Worm (Caenorhabditis elegans) whole organism, mixed stage, embryonic: ENCODE data around the gene wrt-1.

Experiments
- M03D4.4 ChIP-seq: sonication (generic microtip); optimal IDR thresholded peaks from 2 replicates; lab custom pipeline; 2017; ENCODE audit warnings: mild to moderate bottlenecking, missing genetic modification characterization, missing compliant biosample characterization
- bed-3 ChIP-seq: fragments of 200-800 bp; sonication (Bioruptor generic); optimal IDR thresholded peaks from 3 replicates; lab custom pipeline; 2018; ENCODE audit warnings: mild to moderate bottlenecking, missing genetic modification characterization, moderate library complexity, missing compliant biosample characterization
- ceh-43 ChIP-seq: fragments of 200-800 bp; sonication (Bioruptor generic); optimal IDR thresholded peaks from 2 replicates; lab custom pipeline; 2018; ENCODE audit warnings: mild to moderate bottlenecking, missing genetic modification characterization, moderate library complexity, missing compliant biosample characterization
- ceh-83 ChIP-seq: fragments of 200-800 bp; sonication (Bioruptor generic); optimal IDR thresholded peaks from 2 replicates; lab custom pipeline; 2018; ENCODE audit warnings: mild to moderate bottlenecking, missing genetic modification characterization, missing compliant biosample characterization
- ces-1 ChIP-seq: fragments of 150-350 bp; optimal IDR thresholded peaks from 2 replicates; lab custom pipeline; 2014; ENCODE audit warnings: missing biosample characterization, missing genetic modification reagents, missing genetic modification characterization
- drap-1 ChIP-seq: fragments of 200-800 bp; sonication (Bioruptor generic); optimal IDR thresholded peaks from 3 replicates; lab custom pipeline; 2018; ENCODE audit warnings: mild to moderate bottlenecking, missing genetic modification characterization, missing compliant biosample characterization
- elt-1 ChIP-seq: sonication (generic microtip); optimal IDR thresholded peaks from 2 replicates; lab custom pipeline; 2017; ENCODE audit warnings: missing genetic modification characterization, mild to moderate bottlenecking, missing compliant biosample characterization, antibody characterized with exemption, moderate library complexity, borderline replicate concordance; ENCODE audit not compliant: insufficient read depth
- ham-2 ChIP-seq: fragments of 200-800 bp; sonication (Bioruptor generic); optimal IDR thresholded peaks from 2 replicates; lab custom pipeline; 2018; ENCODE audit warnings: mild to moderate bottlenecking, missing genetic modification characterization, missing compliant biosample characterization
- hlh-1 ChIP-seq: fragments of 150-350 bp; optimal IDR thresholded peaks from 2 replicates; lab custom pipeline; 2014; ENCODE audit warnings: missing biosample characterization, missing genetic modification reagents, missing genetic modification characterization
- lin-13 ChIP-seq: fragments of 150-350 bp; optimal IDR thresholded peaks from 2 replicates; lab custom pipeline; 2014; ENCODE audit warnings: missing biosample characterization, missing genetic modification characterization
- lsy-2 ChIP-seq: fragments of 150-350 bp; optimal IDR thresholded peaks from 2 replicates; lab custom pipeline; 2014; ENCODE audit warnings: missing biosample characterization, missing genetic modification characterization
- mab-5 ChIP-seq: fragments of 150-350 bp; optimal IDR thresholded peaks from 2 replicates; lab custom pipeline; 2014; ENCODE audit warnings: missing biosample characterization, missing genetic modification characterization
- mls-2 ChIP-seq: sonication (generic microtip); optimal IDR thresholded peaks from 2 replicates; lab custom pipeline; 2016; ENCODE audit warnings: mild to moderate bottlenecking, missing genetic modification characterization, moderate library complexity, missing compliant biosample characterization
- nhr-2 ChIP-seq: fragments of 150-350 bp; optimal IDR thresholded peaks from 2 replicates; lab custom pipeline; 2014; ENCODE audit warnings: missing biosample characterization, missing genetic modification characterization
- nhr-237 ChIP-seq: fragments of 150-350 bp; optimal IDR thresholded peaks from 2 replicates; lab custom pipeline; 2014; ENCODE audit warnings: missing biosample characterization, missing genetic modification characterization
- nhr-28 ChIP-seq: fragments of 150-350 bp; optimal IDR thresholded peaks from 2 replicates; lab custom pipeline; 2014; ENCODE audit warnings: missing biosample characterization, missing genetic modification characterization
- nhr-76 ChIP-seq: sonication (generic microtip); optimal IDR thresholded peaks from 2 replicates; lab custom pipeline; 2017; ENCODE audit warnings: missing biosample characterization, missing genetic modification characterization
- pha-4 ChIP-seq: fragments of 150-350 bp; optimal IDR thresholded peaks from 2 replicates; lab custom pipeline; 2018; ENCODE audit warnings: missing biosample characterization, missing genetic modification reagents, missing genetic modification characterization
- snpc-4 ChIP-seq: fragments of 150-350 bp; optimal IDR thresholded peaks from 2 replicates; lab custom pipeline; 2014; ENCODE audit warnings: missing biosample characterization, missing genetic modification characterization
- sptf-1 ChIP-seq: sonication (generic microtip); optimal IDR thresholded peaks from 2 replicates; lab custom pipeline; 2017; ENCODE audit warnings: mild to moderate bottlenecking, missing genetic modification characterization, moderate library complexity, missing compliant biosample characterization
- tbx-8 ChIP-seq: fragments of 200-800 bp; sonication (Bioruptor generic); optimal IDR thresholded peaks from 2 replicates; lab custom pipeline; 2018; ENCODE audit warnings: mild to moderate bottlenecking, missing genetic modification characterization, moderate library complexity, missing compliant biosample characterization
- unc-39 ChIP-seq: fragments of 150-350 bp; optimal IDR thresholded peaks from 2 replicates; lab custom pipeline; 2014; ENCODE audit warnings: missing biosample characterization, missing genetic modification characterization
- unc-62 ChIP-seq: fragments of 150-350 bp; optimal IDR thresholded peaks from 2 replicates; lab custom pipeline; 2014; ENCODE audit warnings: missing biosample characterization, missing genetic modification reagents, missing genetic modification characterization
- zip-8 ChIP-seq: fragments of 150-350 bp; optimal IDR thresholded peaks from 2 replicates; lab custom pipeline; 2014; ENCODE audit warnings: missing biosample characterization, missing genetic modification characterization
- ztf-11 ChIP-seq: fragments of 150-350 bp; optimal IDR thresholded peaks from 2 replicates; lab custom pipeline; 2014; ENCODE audit warnings: missing biosample characterization, missing genetic modification characterization

The wrt-1 gene

DNA sequence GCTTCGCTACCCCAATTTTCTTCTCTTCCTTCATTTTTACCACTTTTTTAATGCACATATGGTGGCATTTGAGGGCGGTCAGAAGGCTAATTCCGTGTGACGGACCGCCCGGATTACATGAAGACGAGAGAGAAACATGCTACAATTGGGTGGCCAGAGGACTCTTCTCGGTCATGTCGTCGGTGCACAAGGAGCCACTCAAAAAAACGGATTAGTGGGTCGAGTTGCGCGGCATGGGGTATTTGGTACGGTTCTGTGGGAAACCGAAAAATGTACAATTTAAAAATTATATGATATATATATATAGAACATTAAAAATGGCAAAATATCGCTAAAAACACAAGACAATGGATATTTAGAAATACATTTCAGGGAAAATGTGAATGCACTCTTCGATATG, 40.0 kb downstream of the wrt-1 start:
- TF ChIP-seq drap-1 (GFP tag; lab: Kevin White, UChicago) (no peak), nhr-2 (tag; lab: Kevin White, UChicago) (peak; percentile 87)

DNA sequence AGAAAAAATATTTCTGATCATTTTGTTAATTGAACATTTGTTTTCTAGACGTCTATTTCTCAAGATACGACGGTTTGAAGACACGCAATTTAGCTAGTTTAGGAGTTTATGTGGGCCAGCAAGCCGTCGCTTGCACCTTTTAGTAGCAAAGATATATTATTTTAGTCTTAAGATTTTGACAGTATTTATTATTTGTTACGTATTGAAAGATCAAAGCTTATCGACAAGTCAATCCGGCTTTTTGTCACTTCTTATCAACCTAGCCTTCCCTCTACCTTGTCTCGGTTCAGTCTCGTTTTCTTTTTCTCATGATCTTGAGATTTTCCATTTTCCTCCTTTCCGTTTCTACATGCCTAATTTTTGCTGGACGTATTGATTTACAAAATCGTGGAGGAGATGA, 43.3 kb downstream of the wrt-1 start, which contains the start of gene F35D2.2:
Gene F35D2.2, plus strand, starts transcription at position 301 of the 400 bp plus-strand sequence.
- TF ChIP-seq M03D4.4 (no peak), unc-62 (no peak), snpc-4 (no peak), tbx-8 (GFP tag; lab: Kevin White, UChicago) (no peak), elt-1 (tag; lab: Kevin White, UChicago) (no peak), mab-5 (tag; lab: Kevin White, UChicago) (no peak), ztf-11 (tag; lab: Kevin White, UChicago) (no peak), ceh-43 (GFP tag; lab: Kevin White, UChicago) (no peak), zip-8 (tag; lab: Kevin White, UChicago) (no peak), bed-3 (no peak)

- TF ChIP-seq mls-2 (tag; lab: Kevin White, UChicago) (no peak), snpc-4 (no peak), ceh-43 (GFP tag; lab: Kevin White, UChicago) (no peak), sptf-1 (no peak), ces-1 (no peak), lsy-2 (tag; lab: Kevin White, UChicago) (no peak), ham-2 (GFP tag; lab: Kevin White, UChicago) (no peak), nhr-237 (tag; lab: Kevin White, UChicago) (no peak), elt-1 (tag; lab: Kevin White, UChicago) (no peak), nhr-2 (tag; lab: Kevin White, UChicago) (no peak), zip-8 (tag; lab: Kevin White, UChicago) (no peak), pha-4 (no peak), unc-39 (tag; lab: Kevin White, UChicago) (no peak), tbx-8 (GFP tag; lab: Kevin White, UChicago) (no peak), ceh-83 (no peak), ztf-11 (tag; lab: Kevin White, UChicago) (no peak), nhr-28 (no peak), hlh-1 (tag; lab: Kevin White, UChicago) (no peak), mab-5 (tag; lab: Kevin White, UChicago) (no peak), lin-13 (tag; lab: Kevin White, UChicago) (no peak)
These were observed 44.8 kb downstream of the wrt-1 start, which contains the start of gene F35D2.1 for ce11 chrII:7575614-7576013. Gene F35D2.1, plus strand, starts transcription at chrII:7575914.

DNA sequence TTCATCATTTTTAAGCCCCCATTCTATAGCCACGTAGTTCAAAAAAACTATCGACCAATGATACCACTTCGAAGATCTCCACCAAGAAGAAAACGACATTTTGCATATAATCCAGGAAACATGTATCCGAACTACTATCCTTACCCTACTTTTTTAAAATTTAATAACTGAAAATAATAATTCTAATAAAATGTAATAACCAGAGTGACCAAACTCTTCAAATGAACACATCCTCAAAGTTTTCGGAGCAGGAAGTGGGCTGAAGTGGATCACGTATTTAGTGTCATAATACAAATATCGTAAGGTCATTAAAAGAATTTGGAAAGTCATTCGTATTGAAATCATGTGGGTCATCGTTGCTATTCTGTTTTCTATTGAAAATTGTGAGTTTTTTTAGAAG, 46.6 kb downstream of the wrt-1 start, which contains the start of gene F35D2.6:
Gene F35D2.6, plus strand, starts transcription at position 301 of the 400 bp plus-strand sequence.
- no peak for TF ChIP-seq zip-8 (tag; lab: Kevin White, UChicago)
- TF ChIP-seq lin-13 (tag; lab: Kevin White, UChicago): no peak
- TF ChIP-seq lsy-2 (tag; lab: Kevin White, UChicago): no peak
- TF ChIP-seq nhr-76 (tag; lab: Kevin White, UChicago): no peak
